Fruit fly (Drosophila melanogaster) whole organism, embryonic: Measurements from ENCODE around the gene CG13766.

ENCODE experiments used
- Abd-B ChIP-seq: fragments of 200-800 bp; sonication (Bioruptor generic); optimal IDR thresholded peaks from 2 replicates; lab custom pipeline; 2018; ENCODE audit warnings: missing biosample characterization, mild to moderate bottlenecking, missing genetic modification characterization, moderate library complexity
- CG10321 ChIP-seq: fragments of 200-800 bp; sonication (Bioruptor generic); IDR thresholded peaks from 2 replicates; pipeline ENCODE4 v1.3.6; 2022; ENCODE audit warnings: missing biosample characterization, missing genetic modification characterization
- CG10431 ChIP-seq: fragments of 200-800 bp; sonication (Bioruptor generic); optimal IDR thresholded peaks from 3 replicates; lab custom pipeline; 2018; ENCODE audit warnings: missing biosample characterization, mild to moderate bottlenecking, missing genetic modification characterization
- CG10543 ChIP-seq: fragments of 200-800 bp; sonication (Bioruptor generic); optimal IDR thresholded peaks from 3 replicates; lab custom pipeline; 2017; ENCODE audit warnings: missing biosample characterization, mild to moderate bottlenecking, missing genetic modification characterization, moderate library complexity
- CG11696 ChIP-seq: fragments of 200-800 bp; sonication (Bioruptor generic); IDR thresholded peaks from 2 replicates; pipeline ENCODE4 v1.3.6; 2022; ENCODE audit warnings: missing biosample characterization, missing genetic modification characterization
- CG12942 ChIP-seq: fragments of 200-800 bp; sonication (Bioruptor generic); optimal IDR thresholded peaks from 3 replicates; lab custom pipeline; 2016; ENCODE audit warnings: missing biosample characterization, missing genetic modification characterization
- CG13287 ChIP-seq: fragments of 200-800 bp; sonication (Bioruptor generic); IDR thresholded peaks from 2 replicates; pipeline ENCODE4 v1.3.6; 2022; ENCODE audit warnings: missing biosample characterization, missing genetic modification characterization; ENCODE audit not compliant: partially characterized antibody
- CG13296 ChIP-seq: fragments of 200-800 bp; sonication (Bioruptor generic); optimal IDR thresholded peaks from 3 replicates; lab custom pipeline; 2018; ENCODE audit warnings: missing biosample characterization, mild to moderate bottlenecking, missing genetic modification characterization
- CG17359 ChIP-seq: fragments of 200-800 bp; sonication (Bioruptor generic); optimal IDR thresholded peaks from 3 replicates; lab custom pipeline; 2018; ENCODE audit warnings: missing biosample characterization, mild to moderate bottlenecking, missing genetic modification characterization, moderate library complexity
- CG17829 ChIP-seq: fragments of 200-800 bp; optimal IDR thresholded peaks from 2 replicates; lab custom pipeline; 2019; ENCODE audit warnings: missing biosample characterization, mild to moderate bottlenecking, missing genetic modification characterization, moderate library complexity
- CG18476 ChIP-seq: fragments of 200-800 bp; sonication (Bioruptor generic); optimal IDR thresholded peaks from 2 replicates; lab custom pipeline; 2016; ENCODE audit warnings: missing biosample characterization, mild to moderate bottlenecking, missing genetic modification characterization
- CG2875 ChIP-seq: fragments of 200-800 bp; sonication (Bioruptor generic); optimal IDR thresholded peaks from 2 replicates; lab custom pipeline; 2017; ENCODE audit warnings: missing biosample characterization, mild to moderate bottlenecking, missing genetic modification characterization, missing genetic modification reagents
- CG31224 ChIP-seq: fragments of 200-800 bp; sonication (Bioruptor generic); IDR thresholded peaks from 2 replicates; pipeline ENCODE4 v1.3.6; 2022; ENCODE audit warnings: missing biosample characterization, missing genetic modification characterization
- CG31441 ChIP-seq: fragments of 200-800 bp; sonication (Bioruptor generic); IDR thresholded peaks from 2 replicates; pipeline ENCODE4 v1.3.6; 2022; ENCODE audit warnings: missing biosample characterization, missing genetic modification characterization
- CG32772 ChIP-seq: fragments of 200-800 bp; sonication (Bioruptor generic); IDR thresholded peaks from 2 replicates; pipeline ENCODE4 v1.3.6; 2022; ENCODE audit warnings: missing biosample characterization, missing genetic modification characterization
- CG3847 ChIP-seq: fragments of 200-800 bp; sonication (Bioruptor generic); IDR thresholded peaks from 2 replicates; pipeline ENCODE4 v1.3.6; 2022; ENCODE audit warnings: missing biosample characterization, missing genetic modification characterization
- CG43689 ChIP-seq: fragments of 200-800 bp; sonication (Bioruptor generic); IDR thresholded peaks from 2 replicates; pipeline ENCODE4 v1.3.6; 2022; ENCODE audit warnings: missing biosample characterization, missing genetic modification characterization
- CG4424 ChIP-seq: fragments of 200-800 bp; sonication (Bioruptor generic); optimal IDR thresholded peaks from 3 replicates; lab custom pipeline; 2016; ENCODE audit warnings: missing biosample characterization, missing genetic modification characterization
- CG6683 ChIP-seq: fragments of 200-800 bp; sonication (Bioruptor generic); optimal IDR thresholded peaks from 2 replicates; lab custom pipeline; 2017; ENCODE audit warnings: missing biosample characterization, mild to moderate bottlenecking, missing genetic modification characterization, missing genetic modification reagents
- CG6791 ChIP-seq: fragments of 200-800 bp; sonication (Bioruptor generic); IDR thresholded peaks from 3 replicates; pipeline ENCODE4 v1.3.6; 2022; ENCODE audit warnings: missing biosample characterization, missing genetic modification characterization; ENCODE audit not compliant: partially characterized antibody
- CG7556 ChIP-seq: fragments of 200-800 bp; sonication (Bioruptor generic); optimal IDR thresholded peaks from 2 replicates; lab custom pipeline; 2017; ENCODE audit warnings: missing biosample characterization, mild to moderate bottlenecking, missing genetic modification characterization
- CG9932 ChIP-seq: fragments of 200-800 bp; sonication (Bioruptor generic); IDR thresholded peaks from 2 replicates; pipeline ENCODE4 v1.3.6; 2022; ENCODE audit warnings: missing biosample characterization, missing genetic modification characterization
- D19B ChIP-seq: fragments of 200-800 bp; sonication (Bioruptor generic); optimal IDR thresholded peaks from 2 replicates; lab custom pipeline; 2017; ENCODE audit warnings: missing biosample characterization, mild to moderate bottlenecking, missing genetic modification characterization
- Dll ChIP-seq: fragments of 200-800 bp; sonication (Bioruptor generic); IDR thresholded peaks from 4 replicates; pipeline ENCODE4 v1.3.6; 2022; ENCODE audit warnings: missing biosample characterization, missing genetic modification characterization; ENCODE audit not compliant: partially characterized antibody
- Dp ChIP-seq: fragments of 200-800 bp; sonication (Bioruptor generic); optimal IDR thresholded peaks from 2 replicates; lab custom pipeline; 2018; ENCODE audit warnings: missing biosample characterization, mild to moderate bottlenecking, missing genetic modification characterization, moderate library complexity
- Drgx ChIP-seq: fragments of 200-800 bp; sonication (Bioruptor generic); IDR thresholded peaks from 2 replicates; pipeline ENCODE4 v1.3.6; 2022; ENCODE audit warnings: missing biosample characterization, missing genetic modification characterization
- Ets65A ChIP-seq: fragments of 200-800 bp; sonication (Bioruptor generic); peaks from one replicate; lab custom pipeline; 2016; ENCODE audit warnings: missing biosample characterization, missing genetic modification characterization
- Ets97D ChIP-seq: fragments of 200-800 bp; sonication (Bioruptor generic); optimal IDR thresholded peaks from 3 replicates; lab custom pipeline; 2016; ENCODE audit warnings: missing biosample characterization, missing genetic modification characterization
- Nf-YB ChIP-seq: fragments of 200-800 bp; sonication (Bioruptor generic); optimal IDR thresholded peaks from 3 replicates; lab custom pipeline; 2019; ENCODE audit warnings: missing biosample characterization, mild to moderate bottlenecking, missing genetic modification characterization, moderate library complexity
- Optix ChIP-seq: fragments of 200-800 bp; sonication (Bioruptor generic); IDR thresholded peaks from 3 replicates; pipeline ENCODE4 v1.3.6; 2022; ENCODE audit warnings: missing biosample characterization, missing genetic modification characterization
- Sry-β ChIP-seq: fragments of 200-800 bp; sonication (Bioruptor generic); optimal IDR thresholded peaks from 2 replicates; lab custom pipeline; 2018; ENCODE audit warnings: missing biosample characterization, mild to moderate bottlenecking, missing genetic modification characterization, moderate library complexity
- TFAM ChIP-seq: fragments of 200-800 bp; sonication (Bioruptor generic); optimal IDR thresholded peaks from 2 replicates; lab custom pipeline; 2017; ENCODE audit warnings: missing biosample characterization, missing genetic modification characterization, inconsistent platforms
- Tbp ChIP-seq: fragments of >200 bp; optimal IDR thresholded peaks from 2 replicates; lab custom pipeline; 2018; ENCODE audit warnings: missing biosample characterization, missing genetic modification characterization
- ac ChIP-seq: fragments of 200-800 bp; sonication (Bioruptor generic); optimal IDR thresholded peaks from 3 replicates; lab custom pipeline; 2017; ENCODE audit warnings: missing biosample characterization, mild to moderate bottlenecking, missing genetic modification characterization
- chm ChIP-seq: fragments of 200-800 bp; sonication (Bioruptor generic); IDR thresholded peaks from 2 replicates; pipeline ENCODE4 v1.3.6; 2022; ENCODE audit warnings: missing biosample characterization, missing genetic modification characterization
- ci ChIP-seq: fragments of 200-800 bp; sonication (Bioruptor generic); IDR thresholded peaks from 3 replicates; pipeline ENCODE4 v1.3.6; 2022; ENCODE audit warnings: missing biosample characterization, missing genetic modification characterization
- croc ChIP-seq: fragments of 200-800 bp; sonication (Bioruptor generic); conservative IDR thresholded peaks from 3 replicates; pipeline ENCODE4 v1.3.6; 2022; ENCODE audit warnings: missing biosample characterization, missing genetic modification characterization
- crol ChIP-seq: fragments of 200-800 bp; sonication (Bioruptor generic); IDR thresholded peaks from 2 replicates; pipeline ENCODE4 v1.3.6; 2022; ENCODE audit warnings: missing biosample characterization, missing genetic modification characterization
- cwo ChIP-seq: fragments of 200-800 bp; sonication (Bioruptor generic); optimal IDR thresholded peaks from 3 replicates; lab custom pipeline; 2017; ENCODE audit warnings: missing biosample characterization, missing genetic modification characterization, mild to moderate bottlenecking, moderate library complexity, missing genetic modification reagents
- fd3F ChIP-seq: fragments of 200-800 bp; sonication (Bioruptor generic); optimal IDR thresholded peaks from 2 replicates; lab custom pipeline; 2018; ENCODE audit warnings: missing biosample characterization, mild to moderate bottlenecking, missing genetic modification characterization, moderate library complexity
- gcm ChIP-seq: fragments of 200-800 bp; sonication (Bioruptor generic); optimal IDR thresholded peaks from 2 replicates; lab custom pipeline; 2019; ENCODE audit warnings: missing biosample characterization, mild to moderate bottlenecking, missing genetic modification characterization, moderate library complexity
- gcm2 ChIP-seq: fragments of 200-800 bp; sonication (Bioruptor generic); optimal IDR thresholded peaks from 2 replicates; lab custom pipeline; 2016; ENCODE audit warnings: missing biosample characterization, missing genetic modification characterization
- hth ChIP-seq: fragments of >200 bp; optimal IDR thresholded peaks from 2 replicates; lab custom pipeline; 2017; ENCODE audit warnings: inconsistent platforms
- maf-S ChIP-seq: fragments of 200-800 bp; sonication (Bioruptor generic); optimal IDR thresholded peaks from 2 replicates; lab custom pipeline; 2016; ENCODE audit warnings: missing biosample characterization, missing genetic modification characterization
- mld ChIP-seq: fragments of 200-800 bp; sonication (Bioruptor generic); IDR thresholded peaks from 3 replicates; pipeline ENCODE4 v1.3.6; 2022; ENCODE audit warnings: missing biosample characterization, missing genetic modification characterization; ENCODE audit not compliant: partially characterized antibody
- scrt ChIP-seq: fragments of 200-800 bp; sonication (Bioruptor generic); optimal IDR thresholded peaks from 2 replicates; lab custom pipeline; 2018; ENCODE audit warnings: missing biosample characterization, mild to moderate bottlenecking, missing genetic modification characterization, moderate library complexity
- sens-2 ChIP-seq: fragments of 200-800 bp; sonication (Bioruptor generic); IDR thresholded peaks from 2 replicates; pipeline ENCODE4 v1.3.6; 2022; ENCODE audit warnings: missing biosample characterization, missing genetic modification characterization
- slou ChIP-seq: fragments of 200-800 bp; sonication (Bioruptor generic); optimal IDR thresholded peaks from 3 replicates; lab custom pipeline; 2016; ENCODE audit warnings: missing biosample characterization, missing genetic modification characterization
- wor ChIP-seq: fragments of 200-800 bp; sonication (Bioruptor generic); IDR thresholded peaks from 2 replicates; pipeline ENCODE4 v1.3.6; 2022; ENCODE audit warnings: missing biosample characterization, missing genetic modification characterization
- zf30C ChIP-seq: fragments of 200-800 bp; sonication (Bioruptor generic); optimal IDR thresholded peaks from 3 replicates; lab custom pipeline; 2018; ENCODE audit warnings: missing biosample characterization, mild to moderate bottlenecking, missing genetic modification characterization

Gene CG13766

DNA sequence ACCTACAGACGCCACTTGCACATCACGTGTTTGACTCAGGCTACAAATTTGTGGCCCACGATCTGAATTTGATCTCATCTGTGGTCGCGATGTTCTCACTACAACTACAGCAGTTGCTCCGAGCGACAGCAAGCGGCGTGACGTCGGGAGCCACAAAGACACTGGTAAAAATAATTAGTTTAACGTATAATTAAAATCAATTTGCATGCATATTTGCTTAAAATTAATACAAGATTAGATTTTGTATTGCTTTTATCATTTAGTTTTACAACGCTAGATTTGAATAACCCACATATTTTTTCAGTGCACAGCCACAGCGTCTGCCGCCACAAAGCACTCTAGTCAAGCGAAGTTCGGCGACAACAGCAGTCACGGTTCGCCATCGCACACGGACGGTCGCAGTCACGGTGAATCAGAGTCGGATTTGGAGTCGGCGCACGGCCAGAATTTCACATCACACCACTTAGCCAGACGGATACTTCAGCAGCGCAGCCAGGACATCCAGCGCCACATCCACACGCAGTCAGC is 46.6 kb upstream of the CG13766 start (continued):
- no peak for TF ChIP-seq Dll (GFP tag; lab: Robert Waterston, UW)
- TF ChIP-seq Drgx, result peak; percentile 100
- peak; percentile 100 for TF ChIP-seq croc
- TF ChIP-seq TFAM (GFP tag; lab: Kevin White, UChicago), result peak; percentile 98
- peak; percentile 100 for TF ChIP-seq chm (GFP tag; lab: Robert Waterston, UW)
- peak; percentile 99 for TF ChIP-seq D19B (GFP tag; lab: Kevin White, UChicago)
- TF ChIP-seq CG18476 (GFP tag; lab: Kevin White, UChicago), result peak; percentile 100
- TF ChIP-seq wor (GFP tag; lab: Robert Waterston, UW), result peak; percentile 100
- TF ChIP-seq Optix, result peak; percentile 100
- TF ChIP-seq Tbp, result no peak
- TF ChIP-seq CG10321 (GFP tag; lab: Robert Waterston, UW), result peak; percentile 95
- peak; percentile 100 for TF ChIP-seq ci (GFP tag; lab: Robert Waterston, UW)
- TF ChIP-seq cwo (GFP tag; lab: Kevin White, UChicago), result peak; percentile 100
- TF ChIP-seq CG6683 (GFP tag; lab: Kevin White, UChicago), result peak; percentile 100
- TF ChIP-seq CG13287 (GFP tag; lab: Robert Waterston, UW), result peak; percentile 55; the same call in 1 of the 2 replicates
- TF ChIP-seq Dp (GFP tag; lab: Kevin White, UChicago), result peak; percentile 64
- TF ChIP-seq CG9932, result peak; percentile 100
- peak; percentile 100 for TF ChIP-seq Abd-B (GFP tag; lab: Kevin White, UChicago)
- TF ChIP-seq maf-S (GFP tag; lab: Kevin White, UChicago), result peak; percentile 100
- peak; percentile 100 for TF ChIP-seq slou
- TF ChIP-seq CG10543 (GFP tag; lab: Kevin White, UChicago), result peak; percentile 100
- TF ChIP-seq CG12942, result peak; percentile 100
- peak; percentile 82 for TF ChIP-seq Sry-β (GFP tag; lab: Kevin White, UChicago)
- TF ChIP-seq CG31441, result peak; percentile 100
- TF ChIP-seq sens-2 (GFP tag; lab: Robert Waterston, UW), result peak; percentile 100
- peak; percentile 100 for TF ChIP-seq CG32772 (GFP tag; lab: Robert Waterston, UW)
- peak; percentile 94 for TF ChIP-seq crol (GFP tag; lab: Robert Waterston, UW)
- TF ChIP-seq zf30C (GFP tag; lab: Kevin White, UChicago), result peak; percentile 100
- TF ChIP-seq CG13296 (GFP tag; lab: Kevin White, UChicago), result peak; percentile 100
- TF ChIP-seq Nf-YB (GFP tag; lab: Kevin White, UChicago), result peak; percentile 94
- TF ChIP-seq Ets65A (GFP tag; lab: Kevin White, UChicago), result peak; percentile 100
- peak; percentile 100 for TF ChIP-seq gcm (GFP tag; lab: Kevin White, UChicago)
- TF ChIP-seq CG17359, result peak; percentile 100
- TF ChIP-seq Ets97D (GFP tag; lab: Kevin White, UChicago), result peak; percentile 98
- TF ChIP-seq CG4424, result peak; percentile 100
- TF ChIP-seq gcm2 (GFP tag; lab: Kevin White, UChicago), result peak; percentile 100
- peak; percentile 100 for TF ChIP-seq scrt (GFP tag; lab: Kevin White, UChicago)
- peak; percentile 99 for TF ChIP-seq CG10431 (GFP tag; lab: Kevin White, UChicago)
- peak; percentile 100 for TF ChIP-seq fd3F (GFP tag; lab: Kevin White, UChicago)
- peak; percentile 56; the same call in 1 of the 3 replicates for TF ChIP-seq CG6791 (GFP tag; lab: Robert Waterston, UW)
- TF ChIP-seq ac, result peak; percentile 100
- peak; percentile 100 for TF ChIP-seq CG43689 (GFP tag; lab: Robert Waterston, UW)
- peak; percentile 99 for TF ChIP-seq CG11696 (GFP tag; lab: Robert Waterston, UW)
- no peak for TF ChIP-seq mld (GFP tag; lab: Robert Waterston, UW)
- peak; percentile 100 for TF ChIP-seq CG17829 (tag; lab: Kevin White, UChicago)
- peak; percentile 99 for TF ChIP-seq CG31224 (GFP tag; lab: Robert Waterston, UW)
- peak; percentile 100 for TF ChIP-seq CG2875 (GFP tag; lab: Kevin White, UChicago)
- TF ChIP-seq CG7556, result peak; percentile 100
- no peak for TF ChIP-seq hth (lab: Kevin White, UChicago)
- peak; percentile 100 for TF ChIP-seq CG3847 (GFP tag; lab: Robert Waterston, UW)
